Worm (Caenorhabditis elegans): ENCODE results near the gene T02B11.8.
A peak's percentile ranks its signal among the peaks of the same experiment; 100 is the strongest.

T02B11.8 gene

ce11 chrV:910588-910987 is 32.1 kb upstream of the T02B11.8 start (continued):
- TF ChIP-seq mes-2 (tag; optimal IDR thresholded peaks at IDR 0.05; ENCODE audit: poor library complexity, severe bottlenecking) = peak; percentile 37
- TF ChIP-seq dmd-6 (GFP tag; IDR thresholded peaks at IDR 0.05) = peak; percentile 77
- no peak for TF ChIP-seq ztf-11 (tag; optimal IDR thresholded peaks at IDR 0.05)
- no peak for TF ChIP-seq lin-39 (tag; optimal IDR thresholded peaks at IDR 0.05)
- TF ChIP-seq lin-38 (GFP tag; IDR thresholded peaks at IDR 0.05) = peak; percentile 49
- no peak for TF ChIP-seq lir-3 (tag; optimal IDR thresholded peaks at IDR 0.05)
- TF ChIP-seq lin-13 (GFP tag; optimal IDR thresholded peaks at IDR 0.05) = peak; percentile 20
- no peak for TF ChIP-seq ceh-62 (tag; optimal IDR thresholded peaks at IDR 0.05)
- no peak for TF ChIP-seq skn-1 (tag; optimal IDR thresholded peaks at IDR 0.05)
- peak; percentile 63 for TF ChIP-seq aha-1 (tag)

- TF ChIP-seq rbr-2 (tag; optimal IDR thresholded peaks at IDR 0.05) (no peak), set-16 (GFP tag; IDR thresholded peaks at IDR 0.05) (peak; percentile 88), nhr-42 (GFP tag; IDR thresholded peaks at IDR 0.05) (0 out of 2 replicates have a peak, but pooled peaks have one; percentile 4)
These were observed 30.2 kb upstream of the T02B11.8 start for ce11 chrV:908681-909080.

ce11 chrV:904232-904983 is 25.9 kb upstream of the T02B11.8 start, which contains the start of gene trm-2A:
trm-2A (plus strand) TSS chrV:904963.
- TF ChIP-seq set-16 (GFP tag; IDR thresholded peaks at IDR 0.05) = peak; percentile 71
- no peak for TF ChIP-seq R02D3.7 (tag; optimal IDR thresholded peaks at IDR 0.05)
- 0 out of 2 replicates have a peak, but pooled peaks have one; percentile 37 for TF ChIP-seq dmd-8 (GFP tag; IDR thresholded peaks at IDR 0.05)
- no peak for TF ChIP-seq mdt-29 (GFP tag; IDR thresholded peaks at IDR 0.05)
- TF ChIP-seq aly-2 (tag; optimal IDR thresholded peaks at IDR 0.05) = no peak
- TF ChIP-seq Y75B8A.6 (GFP tag; IDR thresholded peaks at IDR 0.05) = no peak
- no peak for TF ChIP-seq ceh-82 (tag; optimal IDR thresholded peaks at IDR 0.05)
- TF ChIP-seq F44E2.7 (GFP tag; IDR thresholded peaks at IDR 0.05) = 0 out of 2 replicates have a peak, but pooled peaks have one; percentile 15
- peak in 1 of 2 experiments; percentile 17 for TF ChIP-seq mdl-1 (tag; optimal IDR thresholded peaks at IDR 0.05)
- no peak for TF ChIP-seq tra-1 (GFP tag; IDR thresholded peaks at IDR 0.05)
- TF ChIP-seq rbr-2 (tag; optimal IDR thresholded peaks at IDR 0.05) = peak; percentile 54
- no peak for TF ChIP-seq cey-2 (tag; optimal IDR thresholded peaks at IDR 0.05; ENCODE audit: borderline replicate concordance, insufficient read depth)
- TF ChIP-seq nhr-102 (tag; optimal IDR thresholded peaks at IDR 0.05) = peak; percentile 6
- peak; percentile 43; the same call in 1 of the 2 replicates for TF ChIP-seq dmd-6 (GFP tag; IDR thresholded peaks at IDR 0.05)
- TF ChIP-seq nhr-25 (tag; optimal IDR thresholded peaks at IDR 0.05; ENCODE audit: borderline replicate concordance, insufficient read depth) = no peak
- no peak for TF ChIP-seq nhr-76 (tag; optimal IDR thresholded peaks at IDR 0.05)
- no peak for TF ChIP-seq lir-3 (tag; optimal IDR thresholded peaks at IDR 0.05)
- peak; percentile 52 for TF ChIP-seq hlh-11 (tag; optimal IDR thresholded peaks at IDR 0.05)
- TF ChIP-seq spr-1 (tag; optimal IDR thresholded peaks at IDR 0.05) = no peak
- peak; percentile 12 for TF ChIP-seq nhr-6 (tag; optimal IDR thresholded peaks at IDR 0.05)
- TF ChIP-seq unc-39 (tag; optimal IDR thresholded peaks at IDR 0.05) = no peak
- TF ChIP-seq mep-1 (tag; optimal IDR thresholded peaks at IDR 0.05) = peak; percentile 79
- TF ChIP-seq ZK337.2 (GFP tag; IDR thresholded peaks at IDR 0.05) = no peak
- TF ChIP-seq Y105C5A.15 (GFP tag; IDR thresholded peaks at IDR 0.05) = no peak
- no peak for TF ChIP-seq daf-19 (GFP tag; conservative IDR thresholded peaks at IDR 0.05)
- TF ChIP-seq aha-1 (tag) = peak; percentile 89
- TF ChIP-seq arid-1 (GFP tag; conservative IDR thresholded peaks at IDR 0.05) = no peak
- no peak for TF ChIP-seq unc-130 (GFP tag; optimal IDR thresholded peaks at IDR 0.05)
- TF ChIP-seq T20F7.1 (GFP tag; optimal IDR thresholded peaks at IDR 0.05) = no peak
- no peak for TF ChIP-seq zip-11 (GFP tag; IDR thresholded peaks at IDR 0.05)
- no peak for TF ChIP-seq mxl-2 (GFP tag; conservative IDR thresholded peaks at IDR 0.05)
- no peak for TF ChIP-seq egl-27 (tag; optimal IDR thresholded peaks at IDR 0.05)
- no peak for TF ChIP-seq ceh-32 (tag; optimal IDR thresholded peaks at IDR 0.05; ENCODE audit: poor library complexity)
- TF ChIP-seq ceh-28 (tag; optimal IDR thresholded peaks at IDR 0.05) = no peak
- TF ChIP-seq lin-39 (tag; optimal IDR thresholded peaks at IDR 0.05) = no peak
- TF ChIP-seq fos-1 (tag; optimal IDR thresholded peaks at IDR 0.05) = no peak
- no peak for TF ChIP-seq nhr-237 (tag; optimal IDR thresholded peaks at IDR 0.05)
- TF ChIP-seq lim-7 (GFP tag; IDR thresholded peaks at IDR 0.05) = no peak
- TF ChIP-seq dmd-9 (GFP tag; IDR thresholded peaks at IDR 0.05) = no peak
